Worm (Caenorhabditis elegans): ENCODE data around the gene rpn-2.
A peak's percentile ranks its signal among the peaks of the same experiment; 100 is the strongest.

rpn-2 gene

ce11 chrIII:6213915-6214314 is 14.9 kb downstream of the rpn-2 start, which contains the start of gene C23G10.10:
Gene C23G10.10 (minus strand): TSS chrIII:6214015.
- TF ChIP-seq ceh-82 (tag; optimal IDR thresholded peaks at IDR 0.05) (no peak), nhr-28 (tag; optimal IDR thresholded peaks at IDR 0.05) (no peak), snpc-4 (tag; optimal IDR thresholded peaks at IDR 0.05) (no peak)

ce11 chrIII:6215476-6215875 is 16.5 kb downstream of the rpn-2 start, which contains the start of gene C23G10.11:
Gene C23G10.11 (minus strand): TSS chrIII:6215576.
- TF ChIP-seq daf-12 (tag; optimal IDR thresholded peaks at IDR 0.05) (no peak), egl-27 (tag; optimal IDR thresholded peaks at IDR 0.05) (no peak), nhr-67 (tag; optimal IDR thresholded peaks at IDR 0.05) (no peak), nhr-25 (tag; optimal IDR thresholded peaks at IDR 0.05) (no peak), elt-3 (tag; optimal IDR thresholded peaks at IDR 0.05) (no peak), zag-1 (tag; optimal IDR thresholded peaks at IDR 0.05) (no peak), nhr-76 (tag; optimal IDR thresholded peaks at IDR 0.05) (no peak), elt-2 (tag; optimal IDR thresholded peaks at IDR 0.05) (no peak), lin-15B (tag; optimal IDR thresholded peaks at IDR 0.05) (no peak), fkh-2 (tag; optimal IDR thresholded peaks at IDR 0.05) (no peak), sea-2 (GFP tag; optimal IDR thresholded peaks at IDR 0.05) (no peak), unc-62 (GFP tag; optimal IDR thresholded peaks at IDR 0.05) (no peak), lsy-12 (tag; optimal IDR thresholded peaks at IDR 0.05) (no peak), nhr-43 (tag; optimal IDR thresholded peaks at IDR 0.05; ENCODE audit: poor library complexity, severe bottlenecking) (no peak), lin-39 (tag; optimal IDR thresholded peaks at IDR 0.05) (no peak), mdl-1 (tag; optimal IDR thresholded peaks at IDR 0.05) (no peak), nhr-12 (tag; optimal IDR thresholded peaks at IDR 0.05) (no peak), unc-39 (tag; optimal IDR thresholded peaks at IDR 0.05) (no peak), ztf-4 (tag; optimal IDR thresholded peaks at IDR 0.05) (no peak), skn-1 (tag; optimal IDR thresholded peaks at IDR 0.05) (no peak)

- TF ChIP-seq tbx-2 (tag; optimal IDR thresholded peaks at IDR 0.05), result no peak
- peak; percentile 92 for TF ChIP-seq nhr-43 (tag; optimal IDR thresholded peaks at IDR 0.05; ENCODE audit: poor library complexity, severe bottlenecking)
- TF ChIP-seq nhr-28 (tag; optimal IDR thresholded peaks at IDR 0.05), result no peak
- TF ChIP-seq pqm-1 (tag; optimal IDR thresholded peaks at IDR 0.05), result no peak
- TF ChIP-seq mdl-1 (tag; optimal IDR thresholded peaks at IDR 0.05), result peak; percentile 14
- no peak for TF ChIP-seq nhr-67 (tag; optimal IDR thresholded peaks at IDR 0.05)
- TF ChIP-seq daf-12 (tag; optimal IDR thresholded peaks at IDR 0.05), result no peak
- no peak for TF ChIP-seq lsy-12 (tag; optimal IDR thresholded peaks at IDR 0.05)
- TF ChIP-seq mml-1 (tag; optimal IDR thresholded peaks at IDR 0.05), result no peak
- no peak for TF ChIP-seq elt-2 (tag; optimal IDR thresholded peaks at IDR 0.05)
- TF ChIP-seq nhr-237 (tag; optimal IDR thresholded peaks at IDR 0.05), result no peak
- TF ChIP-seq nhr-23 (tag; optimal IDR thresholded peaks at IDR 0.05), result peak; percentile 36
- TF ChIP-seq egl-27 (tag; optimal IDR thresholded peaks at IDR 0.05), result no peak
- no peak for TF ChIP-seq elt-3 (tag; optimal IDR thresholded peaks at IDR 0.05)
- TF ChIP-seq fkh-10 (GFP tag; optimal IDR thresholded peaks at IDR 0.05), result no peak
- no peak for TF ChIP-seq ceh-9 (tag; optimal IDR thresholded peaks at IDR 0.05)
- no peak for TF ChIP-seq aly-2 (tag; optimal IDR thresholded peaks at IDR 0.05)
- no peak for TF ChIP-seq lin-15B (tag; optimal IDR thresholded peaks at IDR 0.05)
Observed at ce11 chrIII:6215943-6216342, 17.0 kb downstream of the rpn-2 start.

ce11 chrIII:6216833-6217466 is 18.0 kb downstream of the rpn-2 start, which contains the start of gene hot-4:
Gene hot-4 (plus strand): TSS chrIII:6217416.
- TF ChIP-seq tbx-2 (tag; optimal IDR thresholded peaks at IDR 0.05) (no peak), lsy-12 (tag; optimal IDR thresholded peaks at IDR 0.05) (no peak), nhr-12 (tag; optimal IDR thresholded peaks at IDR 0.05) (no peak), nhr-23 (tag; optimal IDR thresholded peaks at IDR 0.05) (no peak), mml-1 (tag; optimal IDR thresholded peaks at IDR 0.05) (no peak), snpc-4 (tag; optimal IDR thresholded peaks at IDR 0.05) (no peak), nhr-11 (tag; optimal IDR thresholded peaks at IDR 0.05) (no peak), nfya-1 (tag; optimal IDR thresholded peaks at IDR 0.05; ENCODE audit: insufficient read depth) (no peak)

ce11 chrIII:6221403-6221802 is 22.4 kb downstream of the rpn-2 start:
- TF ChIP-seq lin-15B (tag; optimal IDR thresholded peaks at IDR 0.05), result no peak
- TF ChIP-seq snpc-4 (tag; optimal IDR thresholded peaks at IDR 0.05), result no peak
- TF ChIP-seq ztf-4 (tag; optimal IDR thresholded peaks at IDR 0.05), result no peak
- TF ChIP-seq sea-2 (GFP tag; optimal IDR thresholded peaks at IDR 0.05), result no peak
- no peak for TF ChIP-seq nhr-23 (tag; optimal IDR thresholded peaks at IDR 0.05)
- no peak for TF ChIP-seq elt-1 (tag; optimal IDR thresholded peaks at IDR 0.05)
- TF ChIP-seq R02D3.7 (tag; optimal IDR thresholded peaks at IDR 0.05), result no peak
- no peak for TF ChIP-seq ceh-82 (tag; optimal IDR thresholded peaks at IDR 0.05)
- TF ChIP-seq fkh-10 (GFP tag; optimal IDR thresholded peaks at IDR 0.05), result no peak
- TF ChIP-seq nfya-1 (tag; optimal IDR thresholded peaks at IDR 0.05; ENCODE audit: insufficient read depth), result no peak
- TF ChIP-seq hmg-11 (tag; optimal IDR thresholded peaks at IDR 0.05), result no peak
- TF ChIP-seq lsy-12 (tag; optimal IDR thresholded peaks at IDR 0.05), result no peak
- no peak for TF ChIP-seq ztf-11 (tag; optimal IDR thresholded peaks at IDR 0.05)
- TF ChIP-seq ama-1 (optimal IDR thresholded peaks at IDR 0.05), result no peak
- TF ChIP-seq nhr-25 (tag; optimal IDR thresholded peaks at IDR 0.05), result no peak
- no peak for TF ChIP-seq jun-1 (tag; optimal IDR thresholded peaks at IDR 0.05)
- TF ChIP-seq lin-39 (tag; optimal IDR thresholded peaks at IDR 0.05), result no peak
- no peak for TF ChIP-seq ceh-16 (tag; optimal IDR thresholded peaks at IDR 0.05)
- no peak for TF ChIP-seq tbx-2 (tag; optimal IDR thresholded peaks at IDR 0.05)

Data from whole organism, L3 larva.